Worm (Caenorhabditis elegans) whole organism, mixed stage, embryonic: ENCODE measurements around the gene R12C12.5.
A peak's percentile ranks its signal among the peaks of the same experiment; 100 is the strongest.

Experiments used
- M03D4.4 ChIP-seq: sonication (generic microtip); optimal IDR thresholded peaks from 2 replicates; lab custom pipeline; 2017; ENCODE audit warnings: mild to moderate bottlenecking, missing genetic modification characterization, missing compliant biosample characterization
- bed-3 ChIP-seq: fragments of 200-800 bp; sonication (Bioruptor generic); optimal IDR thresholded peaks from 3 replicates; lab custom pipeline; 2018; ENCODE audit warnings: mild to moderate bottlenecking, missing genetic modification characterization, moderate library complexity, missing compliant biosample characterization
- ceh-39 ChIP-seq: fragments of 150-350 bp; optimal IDR thresholded peaks from 2 replicates; lab custom pipeline; 2014; ENCODE audit warnings: missing biosample characterization, missing genetic modification characterization
- ceh-43 ChIP-seq: fragments of 200-800 bp; sonication (Bioruptor generic); optimal IDR thresholded peaks from 2 replicates; lab custom pipeline; 2018; ENCODE audit warnings: mild to moderate bottlenecking, missing genetic modification characterization, moderate library complexity, missing compliant biosample characterization
- ceh-83 ChIP-seq: fragments of 200-800 bp; sonication (Bioruptor generic); optimal IDR thresholded peaks from 2 replicates; lab custom pipeline; 2018; ENCODE audit warnings: mild to moderate bottlenecking, missing genetic modification characterization, missing compliant biosample characterization
- ces-1 ChIP-seq: fragments of 150-350 bp; optimal IDR thresholded peaks from 2 replicates; lab custom pipeline; 2014; ENCODE audit warnings: missing biosample characterization, missing genetic modification reagents, missing genetic modification characterization
- cnd-1 ChIP-seq: fragments of 200-800 bp; sonication (Bioruptor generic); optimal IDR thresholded peaks from 2 replicates; lab custom pipeline; 2018; ENCODE audit warnings: mild to moderate bottlenecking, missing genetic modification characterization, missing compliant biosample characterization
- elt-1 ChIP-seq: sonication (generic microtip); optimal IDR thresholded peaks from 2 replicates; lab custom pipeline; 2017; ENCODE audit warnings: missing genetic modification characterization, mild to moderate bottlenecking, missing compliant biosample characterization, antibody characterized with exemption, moderate library complexity, borderline replicate concordance; ENCODE audit not compliant: insufficient read depth
- elt-3 ChIP-seq: fragments of 150-350 bp; optimal IDR thresholded peaks from 2 replicates; lab custom pipeline; 2014; ENCODE audit warnings: missing biosample characterization, missing genetic modification characterization
- flh-1 ChIP-seq: fragments of 200-800 bp; sonication (Bioruptor generic); optimal IDR thresholded peaks from 2 replicates; lab custom pipeline; 2018; ENCODE audit warnings: mild to moderate bottlenecking, missing genetic modification characterization, moderate library complexity, missing compliant biosample characterization
- ham-2 ChIP-seq: fragments of 200-800 bp; sonication (Bioruptor generic); optimal IDR thresholded peaks from 2 replicates; lab custom pipeline; 2018; ENCODE audit warnings: mild to moderate bottlenecking, missing genetic modification characterization, missing compliant biosample characterization
- hlh-1 ChIP-seq: fragments of 150-350 bp; optimal IDR thresholded peaks from 2 replicates; lab custom pipeline; 2014; ENCODE audit warnings: missing biosample characterization, missing genetic modification reagents, missing genetic modification characterization
- lin-13 ChIP-seq: fragments of 150-350 bp; optimal IDR thresholded peaks from 2 replicates; lab custom pipeline; 2014; ENCODE audit warnings: missing biosample characterization, missing genetic modification characterization
- lin-32 ChIP-seq: fragments of 200-800 bp; sonication (Bioruptor generic); optimal IDR thresholded peaks from 2 replicates; lab custom pipeline; 2018; ENCODE audit warnings: mild to moderate bottlenecking, missing genetic modification characterization, missing compliant biosample characterization
- lsy-2 ChIP-seq: fragments of 150-350 bp; optimal IDR thresholded peaks from 2 replicates; lab custom pipeline; 2014; ENCODE audit warnings: missing biosample characterization, missing genetic modification characterization
- mab-5 ChIP-seq: fragments of 150-350 bp; optimal IDR thresholded peaks from 2 replicates; lab custom pipeline; 2014; ENCODE audit warnings: missing biosample characterization, missing genetic modification characterization
- mep-1 ChIP-seq: fragments of 150-350 bp; optimal IDR thresholded peaks from 2 replicates; lab custom pipeline; 2017; ENCODE audit warnings: missing biosample characterization, missing genetic modification reagents, missing genetic modification characterization, inconsistent platforms
- mls-2 ChIP-seq: sonication (generic microtip); optimal IDR thresholded peaks from 2 replicates; lab custom pipeline; 2016; ENCODE audit warnings: mild to moderate bottlenecking, missing genetic modification characterization, moderate library complexity, missing compliant biosample characterization
- nhr-12 ChIP-seq: fragments of 150-350 bp; optimal IDR thresholded peaks from 2 replicates; lab custom pipeline; 2014; ENCODE audit warnings: missing biosample characterization, missing genetic modification characterization
- nhr-2 ChIP-seq: fragments of 150-350 bp; optimal IDR thresholded peaks from 2 replicates; lab custom pipeline; 2014; ENCODE audit warnings: missing biosample characterization, missing genetic modification characterization
- nhr-237 ChIP-seq: fragments of 150-350 bp; optimal IDR thresholded peaks from 2 replicates; lab custom pipeline; 2014; ENCODE audit warnings: missing biosample characterization, missing genetic modification characterization
- nhr-28 ChIP-seq: fragments of 150-350 bp; optimal IDR thresholded peaks from 2 replicates; lab custom pipeline; 2014; ENCODE audit warnings: missing biosample characterization, missing genetic modification characterization
- pha-4 ChIP-seq: fragments of 150-350 bp; optimal IDR thresholded peaks from 2 replicates; lab custom pipeline; 2018; ENCODE audit warnings: missing biosample characterization, missing genetic modification reagents, missing genetic modification characterization
- sptf-1 ChIP-seq: sonication (generic microtip); optimal IDR thresholded peaks from 2 replicates; lab custom pipeline; 2017; ENCODE audit warnings: mild to moderate bottlenecking, missing genetic modification characterization, moderate library complexity, missing compliant biosample characterization
- tbx-8 ChIP-seq: fragments of 200-800 bp; sonication (Bioruptor generic); optimal IDR thresholded peaks from 2 replicates; lab custom pipeline; 2018; ENCODE audit warnings: mild to moderate bottlenecking, missing genetic modification characterization, moderate library complexity, missing compliant biosample characterization
- unc-120 ChIP-seq: sonication (generic microtip); optimal IDR thresholded peaks from 2 replicates; lab custom pipeline; 2017; ENCODE audit warnings: missing genetic modification characterization, missing compliant biosample characterization; ENCODE audit not compliant: poor library complexity, severe bottlenecking
- unc-39 ChIP-seq: fragments of 150-350 bp; optimal IDR thresholded peaks from 2 replicates; lab custom pipeline; 2014; ENCODE audit warnings: missing biosample characterization, missing genetic modification characterization
- unc-62 ChIP-seq: fragments of 150-350 bp; optimal IDR thresholded peaks from 2 replicates; lab custom pipeline; 2014; ENCODE audit warnings: missing biosample characterization, missing genetic modification reagents, missing genetic modification characterization
- ztf-11 ChIP-seq: fragments of 150-350 bp; optimal IDR thresholded peaks from 2 replicates; lab custom pipeline; 2014; ENCODE audit warnings: missing biosample characterization, missing genetic modification characterization

Gene R12C12.5

ce11 chrII:6067066-6067465 is 22.1 kb upstream of the R12C12.5 start, which contains the start of gene H12I13.1:
TSS of gene H12I13.1 (minus strand) at chrII:6067166.
- TF ChIP-seq cnd-1 (no peak), mls-2 (tag; lab: Kevin White, UChicago) (no peak), lin-32 (GFP tag; lab: Kevin White, UChicago) (no peak), ham-2 (no peak), unc-120 (no peak), ceh-39 (tag; lab: Kevin White, UChicago) (no peak), mab-5 (no peak), nhr-2 (tag; lab: Kevin White, UChicago) (no peak), unc-62 (no peak), tbx-8 (GFP tag; lab: Kevin White, UChicago) (no peak), nhr-28 (tag; lab: Kevin White, UChicago) (no peak), nhr-237 (tag; lab: Kevin White, UChicago) (no peak)

DNA sequence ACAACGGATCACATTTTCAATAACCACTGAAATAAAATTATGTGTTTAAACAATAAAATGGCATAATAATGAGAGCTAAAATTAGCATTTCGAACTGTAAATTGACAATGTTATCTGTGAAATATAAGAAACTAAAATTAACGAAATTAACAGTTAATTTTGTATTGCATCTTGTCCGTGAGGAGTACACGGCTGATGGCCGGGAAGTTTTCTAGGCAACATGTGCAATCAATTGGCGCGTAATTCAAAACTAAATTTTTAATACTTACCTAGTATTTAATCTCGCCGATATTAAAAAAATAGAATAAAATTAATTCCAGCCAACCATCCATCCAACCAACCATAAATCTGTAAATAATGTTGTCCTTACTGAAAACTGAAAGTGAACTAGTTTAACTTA is 16.5 kb upstream of the R12C12.5 start:
- TF ChIP-seq lin-13 (tag; lab: Kevin White, UChicago) (peak; percentile 37), cnd-1 (peak; percentile 2), ham-2 (no peak), mab-5 (peak; percentile 10), pha-4 (peak; percentile 25)
- TF ChIP-seq, all 35 proteins: peak for 4

DNA sequence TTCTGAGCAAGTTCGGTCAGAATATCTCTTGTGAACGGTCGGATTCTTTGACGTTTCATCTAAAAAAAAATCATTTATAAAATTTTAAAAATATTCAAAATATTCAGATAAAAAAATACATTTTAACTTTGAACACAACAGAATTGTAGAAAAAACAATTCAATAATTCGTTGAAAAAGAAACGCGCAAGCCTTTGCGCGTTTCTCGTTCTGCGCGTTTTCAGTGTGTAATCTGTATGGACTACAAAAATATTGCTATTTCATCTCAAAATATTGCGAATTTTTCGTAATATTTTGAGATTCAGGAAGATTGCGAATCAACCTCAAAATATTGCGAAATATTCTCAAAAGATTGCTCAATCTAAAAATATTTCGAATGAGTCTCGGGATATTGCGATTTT is 11.0 kb upstream of the R12C12.5 start, which contains the start of gene R12C12.7:
Gene R12C12.7, minus strand, starts transcription at position 59 of the 400 bp plus-strand sequence.
- TF ChIP-seq elt-1 (tag; lab: Kevin White, UChicago) (no peak), M03D4.4 (tag; lab: Kevin White, UChicago) (no peak), mep-1 (tag; lab: Kevin White, UChicago) (no peak), bed-3 (no peak), ceh-83 (GFP tag; lab: Kevin White, UChicago) (no peak), unc-120 (no peak), flh-1 (GFP tag; lab: Kevin White, UChicago) (no peak), lin-32 (GFP tag; lab: Kevin White, UChicago) (no peak), ceh-39 (tag; lab: Kevin White, UChicago) (no peak), mab-5 (no peak)

ce11 chrII:6050120-6050519 is 5.2 kb upstream of the R12C12.5 start, which contains the start of gene gldc-1:
TSS of gene gldc-1 (plus strand) at chrII:6050420.
- TF ChIP-seq nhr-12 (tag; lab: Kevin White, UChicago), result no peak

ce11 chrII:6049546-6049945 is 4.6 kb upstream of the R12C12.5 start:
- TF ChIP-seq pha-4, result no peak
- no peak for TF ChIP-seq mls-2 (tag; lab: Kevin White, UChicago)
- no peak for TF ChIP-seq nhr-237 (tag; lab: Kevin White, UChicago)
- TF ChIP-seq ces-1, result no peak
- no peak for TF ChIP-seq elt-3 (tag; lab: Kevin White, UChicago)
- TF ChIP-seq nhr-2 (tag; lab: Kevin White, UChicago), result no peak
- no peak for TF ChIP-seq lin-13 (tag; lab: Kevin White, UChicago)
- TF ChIP-seq unc-39, result no peak
- TF ChIP-seq, all 35 proteins: peak for 0

ce11 chrII:6047639-6048159 is 2.8 kb upstream of the R12C12.5 start, which contains the start of the genes R12C12.6 and ran-5:
TSS of gene R12C12.6 (minus strand) at chrII:6047867.
TSS of gene ran-5 (plus strand) at chrII:6048109.
- TF ChIP-seq lin-32 (GFP tag; lab: Kevin White, UChicago) (no peak), cnd-1 (peak; percentile 3), mep-1 (tag; lab: Kevin White, UChicago) (peak; percentile 74), nhr-12 (tag; lab: Kevin White, UChicago) (no peak), lin-13 (tag; lab: Kevin White, UChicago) (peak; percentile 78), ztf-11 (tag; lab: Kevin White, UChicago) (no peak), M03D4.4 (tag; lab: Kevin White, UChicago) (peak; percentile 67), ces-1 (peak; percentile 41), nhr-237 (tag; lab: Kevin White, UChicago) (peak; percentile 46), sptf-1 (peak; percentile 62), ceh-43 (GFP tag; lab: Kevin White, UChicago) (peak; percentile 22), nhr-2 (tag; lab: Kevin White, UChicago) (no peak), pha-4 (peak; percentile 38), hlh-1 (tag; lab: Kevin White, UChicago) (no peak), ceh-39 (tag; lab: Kevin White, UChicago) (no peak), mls-2 (tag; lab: Kevin White, UChicago) (peak; percentile 47), lsy-2 (tag; lab: Kevin White, UChicago) (peak; percentile 67)
